Worm (Caenorhabditis elegans) whole organism, L3 larva: ENCODE results near the gene pgl-1.

Source experiments
- daf-12 ChIP-seq: fragments of 150-350 bp; optimal IDR thresholded peaks from 2 replicates; lab custom pipeline; 2014; ENCODE audit warnings: missing biosample characterization, missing genetic modification reagents, missing genetic modification characterization
- elt-1 ChIP-seq: fragments of 150-350 bp; optimal IDR thresholded peaks from 2 replicates; lab custom pipeline; 2014; ENCODE audit warnings: missing biosample characterization, missing genetic modification characterization
- elt-2 ChIP-seq: sonication (generic microtip); optimal IDR thresholded peaks from 2 replicates; lab custom pipeline; 2016; ENCODE audit warnings: missing genetic modification reagents, mild to moderate bottlenecking, missing genetic modification characterization, missing compliant biosample characterization
- nhr-43 ChIP-seq: sonication (generic microtip); optimal IDR thresholded peaks from 2 replicates; lab custom pipeline; 2016; ENCODE audit warnings: mild to moderate bottlenecking, missing genetic modification characterization, missing compliant biosample characterization; ENCODE audit not compliant: poor library complexity, severe bottlenecking
- pqm-1 ChIP-seq: fragments of 150-350 bp; optimal IDR thresholded peaks from 2 replicates; lab custom pipeline; 2017; ENCODE audit warnings: missing biosample characterization, missing genetic modification characterization, inconsistent platforms
- skn-1 ChIP-seq: fragments of 150-350 bp; optimal IDR thresholded peaks from 2 replicates; lab custom pipeline; 2014; ENCODE audit warnings: missing biosample characterization, missing genetic modification characterization
- tbx-2 ChIP-seq: sonication (generic microtip); optimal IDR thresholded peaks from 2 replicates; lab custom pipeline; 2016; ENCODE audit warnings: mild to moderate bottlenecking, missing genetic modification characterization, missing compliant biosample characterization
- ztf-11 ChIP-seq: fragments of 150-350 bp; optimal IDR thresholded peaks from 2 replicates; lab custom pipeline; 2014; ENCODE audit warnings: missing biosample characterization, missing genetic modification characterization

DNA sequence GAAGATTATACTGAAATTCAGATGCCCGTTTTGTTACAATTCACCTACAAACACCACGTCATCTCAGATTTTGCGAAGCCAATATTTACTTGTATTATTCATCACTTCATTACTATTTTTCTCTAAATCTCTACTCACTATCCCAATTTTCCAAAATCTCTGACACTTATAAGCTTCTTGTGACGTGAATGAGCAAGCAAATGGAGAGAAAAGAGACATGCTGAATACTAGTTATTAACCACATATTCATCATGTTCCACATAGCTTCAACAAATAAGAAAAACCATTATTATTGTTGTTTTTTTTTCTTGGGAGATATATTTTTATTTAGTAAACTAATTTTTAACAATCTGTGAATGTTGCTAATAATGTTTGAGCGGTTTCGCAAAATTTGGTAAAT lies 25.9 kb downstream of the pgl-1 start:
- TF ChIP-seq pqm-1 (tag; lab: Kevin White, UChicago) (no peak), skn-1 (tag; lab: Kevin White, UChicago) (no peak), nhr-43 (tag; lab: Kevin White, UChicago) (no peak), tbx-2 (tag; lab: Kevin White, UChicago) (no peak), ztf-11 (no peak), elt-2 (tag; lab: Kevin White, UChicago) (no peak), elt-1 (tag; lab: Kevin White, UChicago) (no peak), daf-12 (tag; lab: Kevin White, UChicago) (no peak)
